Worm (Caenorhabditis elegans) whole organism, late embryonic: ENCODE results near the gene ZC449.4.

Source experiments
- ceh-2 ChIP-seq: sonication (generic microtip); optimal IDR thresholded peaks from 2 replicates; lab custom pipeline; 2016; ENCODE audit warnings: missing genotype, missing genetic modification characterization, missing compliant biosample characterization
- hlh-30 ChIP-seq: sonication (generic microtip); optimal IDR thresholded peaks from 2 replicates; lab custom pipeline; 2017; ENCODE audit warnings: antibody characterized with exemption, missing genetic modification characterization, missing compliant biosample characterization; ENCODE audit not compliant: insufficient read depth
- hlh-8 ChIP-seq: sonication (generic microtip); optimal IDR thresholded peaks from 2 replicates; lab custom pipeline; 2016; ENCODE audit warnings: missing genotype, missing genetic modification characterization, missing compliant biosample characterization
- ttx-3 ChIP-seq: sonication (generic microtip); optimal IDR thresholded peaks from 2 replicates; lab custom pipeline; 2016; ENCODE audit warnings: missing genetic modification reagents, missing genetic modification characterization, missing compliant biosample characterization

DNA sequence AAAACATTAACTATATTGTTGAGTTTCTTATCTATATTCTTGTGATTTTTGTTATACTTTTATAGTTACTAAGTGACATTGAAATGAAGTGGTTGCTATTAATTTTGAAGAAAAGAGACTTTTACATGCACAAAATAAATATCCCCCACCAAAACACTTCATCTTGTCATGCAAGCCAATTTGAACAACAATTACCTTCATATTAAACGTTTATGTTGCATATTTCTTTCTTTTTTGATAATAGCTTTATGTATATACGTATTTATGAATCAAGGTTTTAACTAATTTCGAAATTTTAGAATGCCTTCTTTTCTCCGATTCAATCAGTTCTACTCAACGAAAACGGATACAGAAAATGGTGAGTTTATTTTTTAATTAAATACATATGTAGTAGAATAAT lies 34.0 kb upstream of the ZC449.4 start, which contains the start of gene clc-7:
- TF ChIP-seq ceh-2 (tag; lab: Kevin White, UChicago), result no peak
- no peak for TF ChIP-seq hlh-30 (tag; lab: Kevin White, UChicago)
- TF ChIP-seq hlh-8 (tag; lab: Kevin White, UChicago), result no peak
- no peak for TF ChIP-seq ttx-3
